Worm (Caenorhabditis elegans): ENCODE data around the gene mab-10.
A peak's percentile ranks its signal among the peaks of the same experiment; 100 is the strongest.

The mab-10 gene

ce11 chrII:10555484-10556075 is 27.7 kb downstream of the mab-10 start (continued):
- TF ChIP-seq nhr-237 (tag; optimal IDR thresholded peaks at IDR 0.05) (no peak), ama-1 (optimal IDR thresholded peaks at IDR 0.05) (peak; percentile 57), nhr-42 (GFP tag; IDR thresholded peaks at IDR 0.05) (no peak), saeg-2 (GFP tag; IDR thresholded peaks at IDR 0.05) (peak; percentile 70), nhr-6 (tag; optimal IDR thresholded peaks at IDR 0.05) (no peak), snpc-4 (tag; optimal IDR thresholded peaks at IDR 0.05) (no peak), zfp-3 (GFP tag; conservative IDR thresholded peaks at IDR 0.05) (peak; percentile 31), mdt-29 (GFP tag; IDR thresholded peaks at IDR 0.05) (peak; percentile 85), unc-130 (GFP tag; optimal IDR thresholded peaks at IDR 0.05) (no peak), aly-2 (tag; optimal IDR thresholded peaks at IDR 0.05) (no peak), lin-15B (tag; optimal IDR thresholded peaks at IDR 0.05) (no peak), egl-27 (tag; optimal IDR thresholded peaks at IDR 0.05) (no peak), F10B5.3 (tag; optimal IDR thresholded peaks at IDR 0.05) (no peak), duxl-1 (tag; optimal IDR thresholded peaks at IDR 0.05; ENCODE audit: poor library complexity) (peak; percentile 57), mdl-1 (tag; optimal IDR thresholded peaks at IDR 0.05) (peak; percentile 43 to 47), tra-1 (GFP tag; IDR thresholded peaks at IDR 0.05) (peak; percentile 56), vab-7 (GFP tag; IDR thresholded peaks at IDR 0.05) (0 out of 2 replicates have a peak, but pooled peaks have one; percentile 23), nhr-48 (tag; optimal IDR thresholded peaks at IDR 0.05) (peak; percentile 69), daf-8 (GFP tag; IDR thresholded peaks at IDR 0.05) (no peak), mes-2 (tag; optimal IDR thresholded peaks at IDR 0.05; ENCODE audit: poor library complexity, severe bottlenecking) (peak; percentile 48), zip-2 (tag; optimal IDR thresholded peaks at IDR 0.05) (no peak), jun-1 (tag; optimal IDR thresholded peaks at IDR 0.05) (no peak), ctbp-1 (GFP tag; IDR thresholded peaks at IDR 0.05) (0 out of 2 replicates have a peak, but pooled peaks have one; percentile 45), D1046.2 (GFP tag; IDR thresholded peaks at IDR 0.05) (no peak), pqm-1 (tag; optimal IDR thresholded peaks at IDR 0.05) (peak; percentile 5), F37D6.2 (tag; optimal IDR thresholded peaks at IDR 0.05) (no peak), lin-13 (GFP tag; optimal IDR thresholded peaks at IDR 0.05) (peak; percentile 44), ZK337.2 (GFP tag; IDR thresholded peaks at IDR 0.05) (no peak), skn-1 (tag; optimal IDR thresholded peaks at IDR 0.05) (no peak), ztf-11 (tag; optimal IDR thresholded peaks at IDR 0.05) (no peak), hif-1 (tag; optimal IDR thresholded peaks at IDR 0.05) (peak in 1 of 2 experiments; percentile 49), Y5F2A.4 (GFP tag; optimal IDR thresholded peaks at IDR 0.05) (no peak), dve-1 (tag; optimal IDR thresholded peaks at IDR 0.05; ENCODE audit: insufficient read depth) (peak; percentile 60), dmd-9 (GFP tag; IDR thresholded peaks at IDR 0.05) (no peak), zfp-2 (tag; optimal IDR thresholded peaks at IDR 0.05) (no peak), tag-97 (GFP tag; IDR thresholded peaks at IDR 0.05) (no peak), Y48G9A.11 (GFP tag; IDR thresholded peaks at IDR 0.05) (no peak), php-3 (GFP tag; IDR thresholded peaks at IDR 0.05) (peak; percentile 67), unc-39 (tag; optimal IDR thresholded peaks at IDR 0.05) (no peak), madf-5 (GFP tag; IDR thresholded peaks at IDR 0.05) (no peak), madf-9 (GFP tag; conservative IDR thresholded peaks at IDR 0.05) (0 out of 2 replicates have a peak, but pooled peaks have one; percentile 12), ceh-20 (GFP tag; IDR thresholded peaks at IDR 0.05) (peak; percentile 14; the same call in 1 of the 2 replicates), ces-1 (GFP tag; optimal IDR thresholded peaks at IDR 0.05) (no peak), dpl-1 (GFP tag; optimal IDR thresholded peaks at IDR 0.05) (peak; percentile 17), ceh-62 (tag; optimal IDR thresholded peaks at IDR 0.05) (no peak), attf-4 (tag; optimal IDR thresholded peaks at IDR 0.05) (no peak), ztf-7 (tag; optimal IDR thresholded peaks at IDR 0.05) (peak; percentile 9), lin-29 (GFP tag; IDR thresholded peaks at IDR 0.05) (no peak; the same call in 1 of the 2 replicates), daf-19 (GFP tag; conservative IDR thresholded peaks at IDR 0.05) (0 out of 2 replicates have a peak, but pooled peaks have one; percentile 9), lim-7 (GFP tag; IDR thresholded peaks at IDR 0.05) (no peak), Y105C5A.15 (GFP tag; IDR thresholded peaks at IDR 0.05) (0 out of 2 replicates have a peak, but pooled peaks have one; percentile 13)
